Fruit fly (Drosophila melanogaster): ENCODE results near the gene DNAlig3.

DNAlig3 gene

dm6 chr3R:12350497-12350896 is 51.1 kb downstream of the DNAlig3 start, which contains the start of gene CG10038 (continued):
- TF ChIP-seq CG4282 (GFP tag; optimal IDR thresholded peaks at IDR 0.05) (no peak), amos (GFP tag; IDR thresholded peaks at IDR 0.05; ENCODE audit: partially characterized antibody) (peak; percentile 97), Ptx1 (GFP tag; IDR thresholded peaks at IDR 0.05) (peak; percentile 46), CG17359 (tag; optimal IDR thresholded peaks at IDR 0.05) (no peak), CG18011 (GFP tag; optimal IDR thresholded peaks at IDR 0.05) (peak; percentile 11), nmo (GFP tag; optimal IDR thresholded peaks at IDR 0.05) (peak; percentile 69), CG13775 (GFP tag; optimal IDR thresholded peaks at IDR 0.05) (peak; percentile 21), CG6683 (GFP tag; optimal IDR thresholded peaks at IDR 0.05) (no peak), zf30C (GFP tag; optimal IDR thresholded peaks at IDR 0.05) (peak; percentile 24), Xbp1 (GFP tag; optimal IDR thresholded peaks at IDR 0.05) (peak; percentile 62), PHDP (tag; optimal IDR thresholded peaks at IDR 0.05) (peak; percentile 41), Xrp1 (GFP tag; IDR thresholded peaks at IDR 0.05) (peak; percentile 28; the same call in 1 of the 2 replicates), CG17361 (GFP tag; IDR thresholded peaks at IDR 0.05) (peak; percentile 37; the same call in 2 of the 3 replicates), CG13894 (tag; optimal IDR thresholded peaks at IDR 0.05) (no peak), Max (GFP tag; optimal IDR thresholded peaks at IDR 0.05) (peak; percentile 18), rib (GFP tag; IDR thresholded peaks at IDR 0.05) (no peak), CG2116 (GFP tag; optimal IDR thresholded peaks at IDR 0.05) (peak; percentile 96), disco-r (GFP tag; optimal IDR thresholded peaks at IDR 0.05) (no peak), fru (optimal IDR thresholded peaks at IDR 0.05) (no peak), CG43689 (GFP tag; IDR thresholded peaks at IDR 0.05) (no peak), Fer3 (tag; optimal IDR thresholded peaks at IDR 0.05) (peak; percentile 11), onecut (GFP tag; IDR thresholded peaks at IDR 0.05) (no peak), Side (GFP tag; optimal IDR thresholded peaks at IDR 0.05) (peak; percentile 15), Camta (GFP tag; optimal IDR thresholded peaks at IDR 0.05) (no peak), CG14965 (GFP tag; optimal IDR thresholded peaks at IDR 0.05; ENCODE audit: borderline replicate concordance) (no peak), Rx (GFP tag; IDR thresholded peaks at IDR 0.05) (no peak), Sry-β (GFP tag; optimal IDR thresholded peaks at IDR 0.05) (peak; percentile 59), inv (GFP tag; IDR thresholded peaks at IDR 0.05; ENCODE audit: partially characterized antibody) (peak; percentile 93), lab (GFP tag; optimal IDR thresholded peaks at IDR 0.05) (no peak), ind (GFP tag; optimal IDR thresholded peaks at IDR 0.05) (peak; percentile 30), CG10267 (tag; optimal IDR thresholded peaks at IDR 0.05) (peak; percentile 55), Mes4 (GFP tag; optimal IDR thresholded peaks at IDR 0.05) (no peak), CG11695 (GFP tag; IDR thresholded peaks at IDR 0.05) (no peak), CkIIα-i1 (GFP tag; IDR thresholded peaks at IDR 0.05) (no peak), CG5245 (GFP tag; optimal IDR thresholded peaks at IDR 0.05) (peak; percentile 10), CG8359 (GFP tag; optimal IDR thresholded peaks at IDR 0.05; ENCODE audit: borderline replicate concordance) (no peak), CHES-1-like (GFP tag; optimal IDR thresholded peaks at IDR 0.05) (no peak), Drgx (GFP tag; IDR thresholded peaks at IDR 0.05) (no peak), Sin3A (optimal IDR thresholded peaks at IDR 0.05) (peak; percentile 30), Chrac-16 (GFP tag; optimal IDR thresholded peaks at IDR 0.05) (peak; percentile 16), CG11696 (GFP tag; IDR thresholded peaks at IDR 0.05) (no peak), HLH3B (GFP tag; IDR thresholded peaks at IDR 0.05) (no peak), CG32767 (GFP tag; IDR thresholded peaks at IDR 0.05) (no peak), CG4360 (GFP tag; IDR thresholded peaks at IDR 0.05) (0 out of 2 replicates have a peak, but pooled peaks have one; percentile 26), dpn (GFP tag; optimal IDR thresholded peaks at IDR 0.05) (peak; percentile 29 to 58), sd (tag; optimal IDR thresholded peaks at IDR 0.05) (no peak), CG17802 (tag; optimal IDR thresholded peaks at IDR 0.05) (no peak), CG8478 (optimal IDR thresholded peaks at IDR 0.05) (no peak), Hr39 (optimal IDR thresholded peaks at IDR 0.05) (no peak), ci (GFP tag; IDR thresholded peaks at IDR 0.05) (0 out of 3 replicates have a peak, but pooled peaks have one; percentile 23), NfI (GFP tag; optimal IDR thresholded peaks at IDR 0.05) (peak; percentile 48), Hmx (GFP tag; optimal IDR thresholded peaks at IDR 0.05) (no peak), CG34376 (GFP tag; optimal IDR thresholded peaks at IDR 0.05) (no peak)

Data from whole organism, embryonic.